Worm (Caenorhabditis elegans) whole organism, L4/young adult: ENCODE data around the gene B0416.5.

Experiments
- W03F9.2 ChIP-seq: fragments of 150-350 bp; optimal IDR thresholded peaks from 2 replicates; lab custom pipeline; 2014; ENCODE audit warnings: missing biosample characterization, missing genetic modification characterization
- dao-5 ChIP-seq: sonication (generic microtip); optimal IDR thresholded peaks from 2 replicates; lab custom pipeline; 2016; ENCODE audit warnings: missing genotype, missing genetic modification characterization, moderate library complexity, missing compliant biosample characterization
- him-1 ChIP-seq: sonication (generic microtip); optimal IDR thresholded peaks from 2 replicates; lab custom pipeline; 2016; ENCODE audit warnings: missing genotype, missing genetic modification reagents, missing genetic modification characterization, missing compliant biosample characterization

B0416.5 gene

ce11 chrX:9237708-9238107, 32.9 kb downstream of the B0416.5 start:
- TF ChIP-seq him-1 (tag; lab: Kevin White, UChicago) (no peak), dao-5 (tag; lab: Kevin White, UChicago) (no peak)

- no peak for TF ChIP-seq dao-5 (tag; lab: Kevin White, UChicago)
- TF ChIP-seq him-1 (tag; lab: Kevin White, UChicago): no peak
- no peak for TF ChIP-seq W03F9.2 (tag; lab: Kevin White, UChicago)
Observed at ce11 chrX:9234518-9234917, 36.1 kb downstream of the B0416.5 start, which contains the start of gene col-175. Gene col-175, minus strand, starts transcription at chrX:9234618.

ce11 chrX:9233805-9234204, 36.8 kb downstream of the B0416.5 start:
- TF ChIP-seq him-1 (tag; lab: Kevin White, UChicago): no peak
- no peak for TF ChIP-seq W03F9.2 (tag; lab: Kevin White, UChicago)
- TF ChIP-seq dao-5 (tag; lab: Kevin White, UChicago): no peak

ce11 chrX:9232037-9232436, 38.6 kb downstream of the B0416.5 start, which contains the start of gene vav-1:
Gene vav-1, minus strand, starts transcription at chrX:9232137.
- TF ChIP-seq him-1 (tag; lab: Kevin White, UChicago) (no peak), dao-5 (tag; lab: Kevin White, UChicago) (no peak), W03F9.2 (tag; lab: Kevin White, UChicago) (no peak)

- TF ChIP-seq him-1 (tag; lab: Kevin White, UChicago) (no peak), dao-5 (tag; lab: Kevin White, UChicago) (no peak), W03F9.2 (tag; lab: Kevin White, UChicago) (no peak)
Observed at ce11 chrX:9231556-9231955, 39.1 kb downstream of the B0416.5 start.

- TF ChIP-seq W03F9.2 (tag; lab: Kevin White, UChicago) (no peak), dao-5 (tag; lab: Kevin White, UChicago) (no peak), him-1 (tag; lab: Kevin White, UChicago) (no peak)
Observed at ce11 chrX:9230322-9230721, 40.3 kb downstream of the B0416.5 start.

ce11 chrX:9228441-9228840, 42.2 kb downstream of the B0416.5 start:
- no peak for TF ChIP-seq W03F9.2 (tag; lab: Kevin White, UChicago)
- TF ChIP-seq dao-5 (tag; lab: Kevin White, UChicago): no peak
- no peak for TF ChIP-seq him-1 (tag; lab: Kevin White, UChicago)

- TF ChIP-seq W03F9.2 (tag; lab: Kevin White, UChicago): no peak
- TF ChIP-seq dao-5 (tag; lab: Kevin White, UChicago): no peak
- no peak for TF ChIP-seq him-1 (tag; lab: Kevin White, UChicago)
Observed at ce11 chrX:9226904-9227303, 43.7 kb downstream of the B0416.5 start.

ce11 chrX:9225273-9225672, 45.4 kb downstream of the B0416.5 start:
- TF ChIP-seq dao-5 (tag; lab: Kevin White, UChicago): no peak
